Worm (Caenorhabditis elegans) whole organism, early embryonic: ENCODE data around the gene wip-1.
"Not testable (repeated sequence)": the region's sequence is repeated elsewhere in the genome, so short reads cannot be mapped to it uniquely, and the experiment has no call there.

Experiments
- B0310.2 ChIP-seq: sonication (generic microtip); optimal IDR thresholded peaks from 2 replicates; lab custom pipeline; 2016; ENCODE audit warnings: mild to moderate bottlenecking, missing genetic modification characterization, missing compliant biosample characterization
- F13C5.2 ChIP-seq: sonication (generic microtip); optimal IDR thresholded peaks from 2 replicates; lab custom pipeline; 2017; ENCODE audit warnings: mild to moderate bottlenecking, missing genetic modification characterization, inconsistent platforms, missing compliant biosample characterization
- ama-1 ChIP-seq: fragments of 150-350 bp; optimal IDR thresholded peaks from 2 replicates; lab custom pipeline; 2014
- ceh-36 ChIP-seq: sonication (generic microtip); optimal IDR thresholded peaks from 2 replicates; lab custom pipeline; 2016; ENCODE audit warnings: missing genetic modification characterization, inconsistent platforms, missing compliant biosample characterization
- flt-1 ChIP-seq: fragments of 200-800 bp; sonication (Bioruptor generic); IDR thresholded peaks from 2 replicates; pipeline ENCODE4 v1.3.6; 2022; ENCODE audit warnings: missing genetic modification characterization, missing compliant biosample characterization
- hmg-4 ChIP-seq: fragments of 200-800 bp; sonication (Bioruptor generic); optimal IDR thresholded peaks from 2 replicates; lab custom pipeline; 2018; ENCODE audit warnings: mild to moderate bottlenecking, missing genetic modification characterization, missing compliant biosample characterization
- hnd-1 ChIP-seq: sonication (generic microtip); optimal IDR thresholded peaks from 2 replicates; lab custom pipeline; 2016; ENCODE audit warnings: missing genetic modification characterization, missing compliant biosample characterization
- pes-1 ChIP-seq: fragments of 200-800 bp; sonication (Bioruptor generic); IDR thresholded peaks from 2 replicates; pipeline ENCODE4 v1.3.6; 2022; ENCODE audit warnings: missing genetic modification reagents, missing genetic modification characterization, missing compliant biosample characterization
- sea-1 ChIP-seq: fragments of 200-800 bp; sonication (Bioruptor generic); conservative IDR thresholded peaks from 2 replicates; pipeline ENCODE4 v1.3.6; 2022; ENCODE audit warnings: missing genetic modification characterization, missing compliant biosample characterization

DNA sequence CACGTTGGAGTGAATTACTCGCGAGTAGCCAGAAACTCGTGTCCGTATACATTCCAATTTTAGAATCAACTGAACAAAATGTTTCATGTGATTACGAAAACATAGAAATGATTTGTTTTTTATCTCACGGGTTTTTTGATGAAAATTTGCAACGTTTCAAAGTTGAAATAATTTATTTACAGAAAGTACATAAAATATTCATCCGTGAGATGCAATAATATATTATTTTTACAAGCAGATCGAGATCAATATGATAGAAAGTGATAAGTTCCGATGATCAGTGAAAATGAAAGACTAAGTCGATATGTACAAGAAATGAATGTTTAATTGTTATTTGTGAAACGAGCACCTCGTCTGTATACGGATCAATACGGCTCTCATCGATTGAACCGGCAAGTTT is 38.1 kb upstream of the wip-1 start, which contains the start of gene C27F2.6:
- not testable (repeated sequence) for TF ChIP-seq hnd-1; pes-1 (GFP tag; lab: Robert Waterston, UW); ama-1 (lab: Kevin White, UChicago); F13C5.2 (tag; lab: Kevin White, UChicago); hmg-4 (GFP tag; lab: Kevin White, UChicago); sea-1 (GFP tag; lab: Robert Waterston, UW); flt-1 (GFP tag; lab: Robert Waterston, UW); B0310.2 (tag; lab: Kevin White, UChicago); ceh-36
